Worm (Caenorhabditis elegans) whole organism, midembryonic: ENCODE data around the gene nas-8.

Source experiments
- T22C8.4 ChIP-seq: fragments of 200-800 bp; sonication (Bioruptor generic); IDR thresholded peaks from 2 replicates; pipeline ENCODE4 v1.3.6; 2022; ENCODE audit warnings: missing genetic modification characterization, missing compliant biosample characterization
- cog-1 ChIP-seq: sonication (generic microtip); optimal IDR thresholded peaks from 2 replicates; lab custom pipeline; 2016; ENCODE audit warnings: missing genetic modification characterization, missing compliant biosample characterization
- flt-1 ChIP-seq: fragments of 200-800 bp; sonication (Bioruptor generic); IDR thresholded peaks from 2 replicates; pipeline ENCODE4 v1.3.6; 2022; ENCODE audit warnings: missing genetic modification characterization, missing compliant biosample characterization
- klf-2 ChIP-seq: fragments of 200-800 bp; sonication (Bioruptor generic); conservative IDR thresholded peaks from 2 replicates; pipeline ENCODE4 v1.3.6; 2022; ENCODE audit warnings: missing genetic modification reagents, missing genetic modification characterization, missing compliant biosample characterization
- med-1 ChIP-seq: sonication (generic microtip); optimal IDR thresholded peaks from 2 replicates; lab custom pipeline; 2017; ENCODE audit warnings: missing genetic modification characterization, mild to moderate bottlenecking, missing compliant biosample characterization, antibody characterized with exemption, missing genetic modification reagents; ENCODE audit not compliant: insufficient read depth
- ref-1 ChIP-seq: fragments of 200-800 bp; sonication (Bioruptor generic); conservative IDR thresholded peaks from 2 replicates; pipeline ENCODE4 v1.3.6; 2022; ENCODE audit warnings: missing genetic modification reagents, missing genetic modification characterization, missing compliant biosample characterization
- tab-1 ChIP-seq: fragments of 200-800 bp; sonication (Bioruptor generic); IDR thresholded peaks from 2 replicates; pipeline ENCODE4 v1.3.6; 2022; ENCODE audit warnings: missing genetic modification characterization, missing compliant biosample characterization
- ztf-23 ChIP-seq: fragments of 200-800 bp; sonication (Bioruptor generic); IDR thresholded peaks from 2 replicates; pipeline ENCODE4 v1.3.6; 2022; ENCODE audit warnings: missing genetic modification reagents, missing genetic modification characterization, missing compliant biosample characterization
- ztf-29 ChIP-seq: fragments of 200-800 bp; sonication (Bioruptor generic); IDR thresholded peaks from 2 replicates; pipeline ENCODE4 v1.3.6; 2022; ENCODE audit warnings: missing genetic modification reagents, missing genetic modification characterization, missing compliant biosample characterization

DNA sequence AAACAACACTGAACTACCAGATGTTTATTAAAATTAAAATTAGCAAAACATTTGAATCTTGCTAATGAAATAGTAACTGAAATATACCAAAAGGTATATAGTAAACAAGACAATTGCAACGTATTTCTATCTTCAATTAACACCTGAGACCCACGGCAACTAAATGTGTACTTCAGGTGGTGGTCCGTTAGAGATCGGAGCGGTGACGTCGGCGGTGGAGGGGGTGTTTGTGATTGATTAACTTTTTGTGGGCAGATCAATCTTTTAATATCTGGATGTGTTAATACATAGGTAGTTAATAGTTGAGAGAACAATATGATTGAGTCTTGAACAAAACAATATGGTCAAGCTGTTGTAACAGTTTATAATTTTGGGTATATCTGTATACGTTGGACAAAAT lies 18.6 kb upstream of the nas-8 start:
- TF ChIP-seq flt-1 (GFP tag; lab: Robert Waterston, UW) (no peak), ztf-29 (GFP tag; lab: Robert Waterston, UW) (no peak), med-1 (GFP tag; lab: Kevin White, UChicago) (no peak), ztf-23 (GFP tag; lab: Robert Waterston, UW) (no peak), T22C8.4 (GFP tag; lab: Robert Waterston, UW) (no peak), klf-2 (no peak), ref-1 (no peak), tab-1 (no peak), cog-1 (no peak)
